Fruit fly (Drosophila melanogaster) whole organism, wandering third instar larva: ENCODE data around the gene Srpk79D.

ENCODE experiments used
- Abd-B ChIP-seq: fragments of >200 bp; optimal IDR thresholded peaks from 2 replicates; lab custom pipeline; 2017; ENCODE audit warnings: missing biosample characterization, missing genetic modification characterization
- CG32264 ChIP-seq: fragments of 200-800 bp; sonication (Bioruptor generic); optimal IDR thresholded peaks from 2 replicates; lab custom pipeline; 2016; ENCODE audit warnings: missing biosample characterization, missing genetic modification characterization
- CG9705 ChIP-seq: fragments of 200-800 bp; sonication (Bioruptor generic); optimal IDR thresholded peaks from 2 replicates; lab custom pipeline; 2018; ENCODE audit warnings: missing biosample characterization, mild to moderate bottlenecking, missing genetic modification characterization
- CrebA ChIP-seq: fragments of 200-800 bp; sonication (Bioruptor generic); optimal IDR thresholded peaks from 2 replicates; lab custom pipeline; 2016; ENCODE audit warnings: missing biosample characterization, mild to moderate bottlenecking, missing genetic modification characterization, borderline replicate concordance
- Dfd ChIP-seq: fragments of >200 bp; optimal IDR thresholded peaks from 2 replicates; lab custom pipeline; 2017; ENCODE audit warnings: missing biosample characterization, missing genetic modification characterization
- Dif ChIP-seq: fragments of 200-275, 200-300 bp; sonication (Bioruptor generic); optimal IDR thresholded peaks from 2 replicates; lab custom pipeline; 2018; ENCODE audit warnings: missing biosample characterization, missing genetic modification characterization; ENCODE audit not compliant: partially characterized antibody
- GATAd ChIP-seq: sonication (Bioruptor generic); optimal IDR thresholded peaks from 2 replicates; lab custom pipeline; 2016; ENCODE audit warnings: missing biosample characterization, missing genetic modification characterization
- HLH106 ChIP-seq: fragments of 200-800 bp; optimal IDR thresholded peaks from 3 replicates; lab custom pipeline; 2019; ENCODE audit warnings: missing biosample characterization, mild to moderate bottlenecking, missing genetic modification characterization, moderate library complexity
- Hnf4 ChIP-seq: fragments of 200-800 bp; sonication (Bioruptor generic); optimal IDR thresholded peaks from 2 replicates; lab custom pipeline; 2016; ENCODE audit warnings: missing biosample characterization, mild to moderate bottlenecking, missing genetic modification characterization
- Hr78 ChIP-seq: fragments of >200 bp; optimal IDR thresholded peaks from 2 replicates; lab custom pipeline; 2017; ENCODE audit warnings: missing biosample characterization, missing genetic modification characterization
- Hr83 ChIP-seq: fragments of 200-300 bp; sonication (Bioruptor generic); optimal IDR thresholded peaks from 2 replicates; lab custom pipeline; 2016; ENCODE audit warnings: missing biosample characterization, mild to moderate bottlenecking, missing genetic modification characterization, moderate library complexity; ENCODE audit not compliant: poor library complexity, severe bottlenecking
- Jra ChIP-seq: sonication (Bioruptor generic); optimal IDR thresholded peaks from 2 replicates; lab custom pipeline; 2016; ENCODE audit warnings: missing biosample characterization, missing genetic modification characterization
- Mio ChIP-seq: sonication (Bioruptor generic); optimal IDR thresholded peaks from 2 replicates; lab custom pipeline; 2016; ENCODE audit warnings: missing biosample characterization, missing genetic modification characterization
- Myc ChIP-seq: fragments of >200 bp; optimal IDR thresholded peaks from 2 replicates; lab custom pipeline; 2017
- N ChIP-seq: fragments of >200 bp; optimal IDR thresholded peaks from 2 replicates; lab custom pipeline; 2018; ENCODE audit warnings: missing biosample characterization, missing external identifiers, missing genetic modification characterization
- OdsH ChIP-seq: fragments of 200-800 bp; sonication (Bioruptor generic); optimal IDR thresholded peaks from 2 replicates; lab custom pipeline; 2016; ENCODE audit warnings: missing biosample characterization, mild to moderate bottlenecking, missing genetic modification characterization
- Rel ChIP-seq, 2 experiments: fragments of 200-800 bp; sonication (Bioruptor generic) in 1 of 2; optimal IDR thresholded peaks; 2 replicates in 1 of 2; 3 replicates in 1 of 2; lab custom pipeline; 2016 to 2019; ENCODE audit warnings: mild to moderate bottlenecking in 2 of 2, missing biosample characterization in 2 of 2, missing genetic modification characterization in 2 of 2, moderate library complexity in 1 of 2
- Sp1 ChIP-seq: fragments of 200-800 bp; sonication (Bioruptor generic); optimal IDR thresholded peaks from 3 replicates; lab custom pipeline; 2019; ENCODE audit warnings: missing biosample characterization, mild to moderate bottlenecking, missing genetic modification characterization, moderate library complexity
- Vsx2 ChIP-seq: fragments of 200-300, 225-300 bp; sonication (Bioruptor generic); optimal IDR thresholded peaks from 2 replicates; lab custom pipeline; 2018; ENCODE audit warnings: missing biosample characterization, missing genetic modification characterization; ENCODE audit not compliant: partially characterized antibody
- br ChIP-seq: fragments of 200-800 bp; sonication (Bioruptor generic); optimal IDR thresholded peaks from 2 replicates; lab custom pipeline; 2016; ENCODE audit warnings: missing biosample characterization, missing genetic modification characterization
- brk ChIP-seq: fragments of 200-800 bp; sonication (Bioruptor generic); optimal IDR thresholded peaks from 2 replicates; lab custom pipeline; 2016; ENCODE audit warnings: missing biosample characterization, mild to moderate bottlenecking, missing genetic modification characterization
- dl ChIP-seq, 2 experiments: fragments of 175-275, 200-275 bp in 1 of 2; fragments of 200-275 bp in 1 of 2; sonication (Bioruptor generic); optimal IDR thresholded peaks; lab custom pipeline; 2018; ENCODE audit warnings: mild to moderate bottlenecking in 2 of 2, missing biosample characterization in 2 of 2, missing genetic modification characterization in 2 of 2, moderate library complexity in 2 of 2; ENCODE audit not compliant: partially characterized antibody in 2 of 2, insufficient read depth in 1 of 2
- dmrt93B ChIP-seq: fragments of 200-800 bp; sonication (Bioruptor generic); optimal IDR thresholded peaks from 2 replicates; lab custom pipeline; 2018; ENCODE audit warnings: missing biosample characterization, mild to moderate bottlenecking, missing genetic modification characterization
- dsf ChIP-seq: sonication (Bioruptor generic); optimal IDR thresholded peaks from 2 replicates; lab custom pipeline; 2016; ENCODE audit warnings: missing biosample characterization, missing genetic modification characterization, borderline replicate concordance
- ey ChIP-seq: fragments of 200-800 bp; sonication (Bioruptor generic); optimal IDR thresholded peaks from 2 replicates; lab custom pipeline; 2016; ENCODE audit warnings: missing biosample characterization, missing genetic modification characterization
- foxo ChIP-seq, 2 experiments: fragments of 200-800 bp; sonication (Bioruptor generic); optimal IDR thresholded peaks; 2 replicates in 1 of 2; 3 replicates in 1 of 2; lab custom pipeline; 2016 to 2017; ENCODE audit warnings: missing biosample characterization in 2 of 2, missing genetic modification characterization in 2 of 2
- fru ChIP-seq: fragments of 200-800 bp; sonication (Bioruptor generic); optimal IDR thresholded peaks from 3 replicates; lab custom pipeline; 2016; ENCODE audit warnings: missing biosample characterization, mild to moderate bottlenecking, missing genetic modification characterization
- h ChIP-seq: fragments of 200-800 bp; sonication (Bioruptor generic); optimal IDR thresholded peaks from 3 replicates; lab custom pipeline; 2016; ENCODE audit warnings: missing biosample characterization, mild to moderate bottlenecking, missing genetic modification characterization
- jim ChIP-seq: fragments of 175-275, 200-325 bp; sonication (Bioruptor generic); optimal IDR thresholded peaks from 2 replicates; lab custom pipeline; 2016; ENCODE audit warnings: missing biosample characterization, mild to moderate bottlenecking, missing genetic modification characterization
- lola ChIP-seq: fragments of >200 bp; optimal IDR thresholded peaks from 2 replicates; lab custom pipeline; 2017; ENCODE audit warnings: missing biosample characterization, missing genetic modification characterization
- pan ChIP-seq: fragments of >200 bp; optimal IDR thresholded peaks from 2 replicates; lab custom pipeline; 2017
- psq ChIP-seq: fragments of 200-800 bp; sonication (Bioruptor generic); optimal IDR thresholded peaks from 3 replicates; lab custom pipeline; 2017; ENCODE audit warnings: missing biosample characterization, mild to moderate bottlenecking, missing genetic modification characterization, moderate library complexity
- rgr ChIP-seq: fragments of 200-800 bp; sonication (Bioruptor generic); optimal IDR thresholded peaks from 3 replicates; lab custom pipeline; 2016; ENCODE audit warnings: missing biosample characterization, mild to moderate bottlenecking, missing genetic modification characterization
- sage ChIP-seq: fragments of 200-800 bp; sonication (Bioruptor generic); optimal IDR thresholded peaks from 2 replicates; lab custom pipeline; 2016; ENCODE audit warnings: missing biosample characterization, mild to moderate bottlenecking, missing genetic modification characterization
- sv ChIP-seq: fragments of 200-800 bp; sonication (Bioruptor generic); optimal IDR thresholded peaks from 3 replicates; lab custom pipeline; 2016; ENCODE audit warnings: missing biosample characterization, missing genetic modification characterization
- tai ChIP-seq: sonication (Bioruptor generic); optimal IDR thresholded peaks from 2 replicates; lab custom pipeline; 2016; ENCODE audit warnings: missing biosample characterization, missing genetic modification characterization
- usp ChIP-seq: fragments of >200 bp; optimal IDR thresholded peaks from 2 replicates; lab custom pipeline; 2017; ENCODE audit warnings: missing biosample characterization, missing genetic modification characterization
- woc ChIP-seq: sonication (Bioruptor generic); optimal IDR thresholded peaks from 2 replicates; lab custom pipeline; 2016; ENCODE audit warnings: missing biosample characterization, mild to moderate bottlenecking, missing genetic modification characterization

The Srpk79D gene

DNA sequence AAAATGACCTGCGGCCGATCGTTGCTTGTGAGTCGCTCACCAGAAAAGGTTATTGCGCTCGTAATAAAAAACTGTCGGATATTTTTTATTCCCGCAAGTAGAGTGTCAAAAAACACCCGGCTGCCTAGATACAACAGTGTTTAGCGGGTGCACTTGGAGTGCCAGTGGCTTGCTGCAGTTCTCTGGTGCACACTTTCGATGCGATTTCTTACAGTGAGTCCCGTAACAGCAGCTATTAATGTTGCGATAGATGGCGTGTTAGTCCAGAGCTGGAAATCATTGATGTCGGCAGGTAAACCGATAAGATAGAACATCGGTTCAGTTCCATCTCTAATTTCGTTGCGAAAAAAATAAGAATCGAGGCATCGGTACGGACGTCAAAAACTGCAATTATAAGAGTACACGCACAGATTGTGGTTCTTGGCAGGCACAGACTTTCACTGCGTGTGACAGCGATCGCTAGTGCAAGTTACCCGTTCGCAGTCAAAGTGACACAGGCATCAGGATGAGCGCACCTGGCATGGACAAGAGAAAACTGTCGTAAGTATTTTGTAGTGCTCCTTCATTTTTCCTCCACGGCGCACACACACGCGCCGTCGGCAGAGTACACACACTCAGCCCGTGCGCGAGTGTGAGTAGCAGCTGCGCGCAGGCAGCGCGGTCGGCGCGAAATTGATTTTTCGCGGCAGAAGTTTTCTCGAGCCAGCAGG is 6.4 kb upstream of the Srpk79D start, which contains the start of gene Csp (continued):
- no peak for TF ChIP-seq Dif

DNA sequence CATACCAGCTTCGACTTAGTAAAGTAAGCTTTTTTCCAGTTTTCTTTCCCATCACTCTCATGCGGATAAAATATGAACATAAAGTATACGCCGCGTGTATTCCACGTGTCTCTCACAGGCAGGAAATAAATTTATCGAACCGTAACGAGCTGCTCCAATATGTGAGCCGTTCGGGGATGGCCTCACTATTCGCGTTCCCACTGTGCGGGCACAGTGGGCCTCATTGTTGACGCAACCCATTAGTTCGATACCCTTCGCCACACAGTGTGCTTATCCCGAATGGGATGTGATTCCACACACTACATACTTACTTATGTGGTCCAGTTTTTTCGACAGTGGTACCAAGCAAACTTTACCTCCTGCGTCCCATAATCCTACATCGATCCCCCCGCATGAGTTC is 2.2 kb downstream of the Srpk79D start:
- TF ChIP-seq brk (no peak), Dif (no peak), sv (no peak)

DNA sequence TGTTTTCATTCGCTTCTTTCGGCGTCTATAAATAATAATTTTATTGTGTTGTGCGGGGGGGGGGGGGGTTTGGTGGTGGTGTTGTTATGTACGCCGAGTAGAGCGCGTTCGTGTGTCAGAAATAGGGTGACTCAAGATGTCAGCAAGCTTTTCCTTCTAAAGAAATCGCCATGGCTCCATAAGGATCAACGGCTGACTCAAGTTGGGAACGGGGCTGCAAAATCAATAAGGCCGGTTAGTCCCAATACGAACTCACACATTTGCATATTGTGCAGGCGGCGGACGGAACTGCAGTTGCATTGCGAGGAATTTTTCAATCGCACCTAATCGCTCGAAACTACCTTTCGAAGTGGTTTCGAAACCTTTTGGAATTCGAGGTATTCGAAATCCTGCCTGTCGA is 2.8 kb downstream of the Srpk79D start:
- no peak for TF ChIP-seq Abd-B (GFP tag; lab: Kevin White, UChicago)

DNA sequence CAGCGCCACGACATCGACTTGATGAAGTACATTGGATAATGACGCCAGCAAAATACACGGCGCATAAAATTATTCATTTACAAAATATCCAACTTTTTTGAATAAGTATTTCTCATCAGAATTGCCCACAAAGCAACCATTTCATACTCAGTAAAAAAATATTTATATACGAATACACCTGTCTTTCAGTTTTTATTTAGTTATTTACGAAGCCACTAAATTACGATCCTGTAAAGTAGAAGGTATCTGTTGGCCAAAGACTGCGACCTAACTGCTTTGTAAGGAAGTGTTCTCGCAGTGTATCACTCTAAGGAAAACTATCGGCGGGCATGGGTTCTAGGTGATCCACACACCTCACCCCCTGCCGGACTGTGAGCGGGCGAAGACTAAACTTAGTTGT is 3.4 kb downstream of the Srpk79D start:
- no peak for TF ChIP-seq Jra (GFP tag; lab: Kevin White, UChicago)
- TF ChIP-seq rgr (GFP tag; lab: Kevin White, UChicago), result no peak
- peak; percentile 27 for TF ChIP-seq sv

DNA sequence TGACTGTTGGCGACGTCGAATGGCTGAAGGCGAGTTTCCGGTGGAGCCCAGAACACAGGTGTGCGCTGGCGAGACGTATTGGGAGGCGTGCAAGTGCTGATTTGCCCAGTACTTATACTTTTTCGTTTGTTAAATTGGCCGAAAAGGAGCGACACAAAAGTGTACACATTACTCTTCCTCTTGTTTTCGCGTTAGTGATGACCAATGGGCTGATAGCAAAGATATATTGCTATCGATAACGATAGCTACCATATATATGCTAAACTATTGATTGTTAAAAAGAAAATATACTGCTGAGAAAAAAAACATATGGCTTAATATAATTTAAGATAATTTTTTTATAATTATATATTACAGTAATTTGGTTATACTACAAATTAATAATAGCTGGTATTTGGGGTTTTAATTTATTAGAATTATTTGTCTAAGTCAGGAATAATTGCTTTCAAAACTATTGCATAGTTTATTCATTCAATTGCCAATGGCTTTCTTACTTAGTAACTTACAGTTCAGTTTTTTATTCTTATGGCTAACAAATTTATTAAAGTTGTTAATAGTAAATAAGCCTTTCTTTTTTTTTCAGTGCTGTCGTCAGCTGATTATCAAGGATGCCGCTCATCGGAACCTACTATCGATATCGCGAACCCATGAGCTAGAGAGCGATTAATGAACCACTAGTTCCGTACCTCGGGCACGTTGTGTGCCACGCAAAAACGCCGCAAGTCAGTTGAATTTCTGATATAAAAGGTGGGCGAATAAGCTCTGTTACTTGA is 14.4 kb downstream of the Srpk79D start, which contains the start of the genes Hem and IleRS:
TSS of gene Hem (minus strand) at position 202 of the 773 bp plus-strand sequence.
TSS of gene IleRS (plus strand) at position 672 of the 773 bp plus-strand sequence.
- TF ChIP-seq sage (GFP tag; lab: Kevin White, UChicago), result peak; percentile 52
- no peak for TF ChIP-seq br (GFP tag; lab: Kevin White, UChicago)
- no peak for TF ChIP-seq usp
- peak; percentile 55 for TF ChIP-seq Hr83 (GFP tag; lab: Kevin White, UChicago)
- no peak for TF ChIP-seq Mio (GFP tag; lab: Kevin White, UChicago)
- TF ChIP-seq Vsx2 (GFP tag; lab: Kevin White, UChicago), result no peak
- TF ChIP-seq HLH106 (tag; lab: Kevin White, UChicago), result peak; percentile 86
- peak; percentile 81 for TF ChIP-seq ey (GFP tag; lab: Kevin White, UChicago)
- TF ChIP-seq CG32264 (GFP tag; lab: Kevin White, UChicago), result peak; percentile 39
- TF ChIP-seq woc (GFP tag; lab: Kevin White, UChicago), result peak; percentile 52
- no peak for TF ChIP-seq Hr78 (GFP tag; lab: Kevin White, UChicago)
- no peak for TF ChIP-seq pan (lab: Kevin White, UChicago)
- TF ChIP-seq foxo (GFP tag; optimal IDR thresholded peaks at IDR 0.05; lab: Kevin White, UChicago), result peak in 1 of 2 experiments; percentile 91
- TF ChIP-seq jim (GFP tag; lab: Kevin White, UChicago), result no peak
- TF ChIP-seq CG9705 (GFP tag; lab: Kevin White, UChicago), result peak; percentile 74
- TF ChIP-seq N, result no peak
- peak; percentile 87 for TF ChIP-seq Sp1 (GFP tag; lab: Kevin White, UChicago)
- no peak for TF ChIP-seq lola (GFP tag; lab: Kevin White, UChicago)
- peak; percentile 83 for TF ChIP-seq OdsH
- TF ChIP-seq Rel (GFP tag; optimal IDR thresholded peaks at IDR 0.05; lab: Kevin White, UChicago), result no peak
- TF ChIP-seq Rel (tag; optimal IDR thresholded peaks at IDR 0.05; lab: Kevin White, UChicago), result peak; percentile 44
- TF ChIP-seq tai (GFP tag; lab: Kevin White, UChicago), result no peak
- peak; percentile 79 for TF ChIP-seq Jra (GFP tag; lab: Kevin White, UChicago)
- TF ChIP-seq brk, result no peak
- TF ChIP-seq Dfd (GFP tag; lab: Kevin White, UChicago), result no peak
- peak; percentile 79 for TF ChIP-seq sv
- no peak for TF ChIP-seq Dif
- peak; percentile 75 for TF ChIP-seq dsf (GFP tag; lab: Kevin White, UChicago)
- no peak for TF ChIP-seq CrebA (GFP tag; lab: Kevin White, UChicago)
- peak; percentile 89 for TF ChIP-seq Hnf4
- no peak for TF ChIP-seq dl (GFP tag; optimal IDR thresholded peaks at IDR 0.05; lab: Kevin White, UChicago; ENCODE audit: insufficient read depth in 1 of 2, partially characterized antibody in 2 of 2)
- peak; percentile 65 for TF ChIP-seq GATAd
- TF ChIP-seq h (GFP tag; lab: Kevin White, UChicago), result peak; percentile 82
- TF ChIP-seq fru (GFP tag; lab: Kevin White, UChicago), result peak; percentile 84
- peak; percentile 84 for TF ChIP-seq psq (GFP tag; lab: Kevin White, UChicago)
- TF ChIP-seq Myc (lab: Kevin White, UChicago), result no peak
- TF ChIP-seq dmrt93B (GFP tag; lab: Kevin White, UChicago), result no peak
- peak; percentile 92 for TF ChIP-seq rgr (GFP tag; lab: Kevin White, UChicago)
- TF ChIP-seq Abd-B (GFP tag; lab: Kevin White, UChicago), result no peak
